Fruit fly (Drosophila melanogaster) whole organism, prepupa: ENCODE measurements around the gene CG33995.

Experiments
- Blimp-1 ChIP-seq: fragments of 200-800 bp; sonication (Bioruptor generic); optimal IDR thresholded peaks from 3 replicates; lab custom pipeline; 2017; ENCODE audit warnings: missing biosample characterization, missing genetic modification characterization, mild to moderate bottlenecking, moderate library complexity, missing genetic modification reagents
- CG10631 ChIP-seq: fragments of 200-800 bp; sonication (Bioruptor generic); optimal IDR thresholded peaks from 2 replicates; lab custom pipeline; 2016; ENCODE audit warnings: missing biosample characterization, missing genetic modification characterization
- CG10669 ChIP-seq: fragments of 200-800 bp; sonication (Bioruptor generic); optimal IDR thresholded peaks from 3 replicates; lab custom pipeline; 2018; ENCODE audit warnings: missing biosample characterization, mild to moderate bottlenecking, missing genetic modification characterization, moderate library complexity
- CG11294 ChIP-seq: fragments of 200-800 bp; sonication (Bioruptor generic); IDR thresholded peaks from 2 replicates; pipeline ENCODE4 v1.3.6; 2022; ENCODE audit warnings: missing biosample characterization, missing genetic modification characterization
- CG11762 ChIP-seq: fragments of 200-800 bp; sonication (Bioruptor generic); optimal IDR thresholded peaks from 3 replicates; lab custom pipeline; 2016; ENCODE audit warnings: missing biosample characterization, missing genetic modification characterization; ENCODE audit not compliant: insufficient read depth
- CG11902 ChIP-seq: fragments of 200-800 bp; sonication (Bioruptor generic); optimal IDR thresholded peaks from 3 replicates; lab custom pipeline; 2016; ENCODE audit warnings: missing biosample characterization, missing genetic modification characterization
- CG15336 ChIP-seq: fragments of 200-800 bp; sonication (Bioruptor generic); IDR thresholded peaks from 2 replicates; pipeline ENCODE4 v1.3.6; 2022; ENCODE audit warnings: missing biosample characterization, missing genetic modification characterization
- CG1621 ChIP-seq: fragments of 200-800 bp; sonication (Bioruptor generic); optimal IDR thresholded peaks from 3 replicates; lab custom pipeline; 2018; ENCODE audit warnings: missing biosample characterization, mild to moderate bottlenecking, missing genetic modification characterization
- CG16779 ChIP-seq: fragments of 200-800 bp; sonication (Bioruptor generic); optimal IDR thresholded peaks from 3 replicates; lab custom pipeline; 2017; ENCODE audit warnings: missing biosample characterization, mild to moderate bottlenecking, missing genetic modification characterization
- CG3032 ChIP-seq: fragments of 200-800 bp; optimal IDR thresholded peaks from 2 replicates; lab custom pipeline; 2019; ENCODE audit warnings: missing biosample characterization, mild to moderate bottlenecking, missing genetic modification characterization, moderate library complexity
- CG31627 ChIP-seq: fragments of 200-800 bp; sonication (Bioruptor generic); optimal IDR thresholded peaks from 3 replicates; lab custom pipeline; 2016; ENCODE audit warnings: missing biosample characterization, missing genetic modification characterization
- CG32006 ChIP-seq: fragments of 200-800 bp; sonication (Bioruptor generic); optimal IDR thresholded peaks from 3 replicates; lab custom pipeline; 2017; ENCODE audit warnings: missing biosample characterization, mild to moderate bottlenecking, missing genetic modification characterization
- CG3919 ChIP-seq: fragments of 200-800 bp; sonication (Bioruptor generic); optimal IDR thresholded peaks from 3 replicates; lab custom pipeline; 2016; ENCODE audit warnings: missing biosample characterization, missing genetic modification characterization
- CG6163 ChIP-seq: fragments of 200-800 bp; sonication (Bioruptor generic); IDR thresholded peaks from 3 replicates; pipeline ENCODE4 v1.3.6; 2022; ENCODE audit warnings: missing biosample characterization, missing genetic modification characterization
- CG6276 ChIP-seq: fragments of 200-800 bp; sonication (Bioruptor generic); optimal IDR thresholded peaks from 2 replicates; lab custom pipeline; 2017; ENCODE audit warnings: missing biosample characterization, mild to moderate bottlenecking, missing genetic modification characterization
- CG6792 ChIP-seq: fragments of 200-800 bp; sonication (Bioruptor generic); optimal IDR thresholded peaks from 3 replicates; lab custom pipeline; 2016; ENCODE audit warnings: missing biosample characterization, missing genetic modification characterization
- CG6854 ChIP-seq: fragments of 200-800 bp; sonication (Bioruptor generic); optimal IDR thresholded peaks from 2 replicates; lab custom pipeline; 2017; ENCODE audit warnings: missing biosample characterization, mild to moderate bottlenecking, missing genetic modification characterization
- CG7368 ChIP-seq: fragments of 200-800 bp; sonication (Bioruptor generic); optimal IDR thresholded peaks from 3 replicates; lab custom pipeline; 2016; ENCODE audit warnings: missing biosample characterization, missing genetic modification characterization
- CG8119 ChIP-seq: fragments of 200-800 bp; sonication (Bioruptor generic); IDR thresholded peaks from 3 replicates; pipeline ENCODE4 v1.3.6; 2022; ENCODE audit warnings: missing biosample characterization, missing genetic modification characterization
- Eip78C ChIP-seq: fragments of 200-800 bp; sonication (Bioruptor generic); peaks from one replicate; lab custom pipeline; 2016; ENCODE audit warnings: missing biosample characterization, missing genetic modification characterization
- Ets96B ChIP-seq: fragments of 200-800 bp; optimal IDR thresholded peaks from 2 replicates; lab custom pipeline; 2019; ENCODE audit warnings: missing biosample characterization, mild to moderate bottlenecking, missing genetic modification characterization, moderate library complexity
- Hr38 ChIP-seq: sonication (Bioruptor generic); optimal IDR thresholded peaks from 2 replicates; lab custom pipeline; 2016; ENCODE audit warnings: missing biosample characterization, missing genetic modification characterization
- Hr4 ChIP-seq: fragments of 200-800 bp; sonication (Bioruptor generic); optimal IDR thresholded peaks from 3 replicates; lab custom pipeline; 2016; ENCODE audit warnings: missing biosample characterization, missing genetic modification characterization
- Met ChIP-seq: fragments of 200-800 bp; sonication (Bioruptor generic); optimal IDR thresholded peaks from 3 replicates; lab custom pipeline; 2016; ENCODE audit warnings: missing biosample characterization, missing genetic modification characterization
- OdsH ChIP-seq: fragments of 200-800 bp; sonication (Bioruptor generic); optimal IDR thresholded peaks from 3 replicates; lab custom pipeline; 2016; ENCODE audit warnings: missing biosample characterization, missing genetic modification characterization
- Smox ChIP-seq: fragments of 200-800 bp; sonication (Bioruptor generic); optimal IDR thresholded peaks from 3 replicates; lab custom pipeline; 2016; ENCODE audit warnings: missing biosample characterization, missing genetic modification characterization
- Sox102F ChIP-seq: fragments of 200-800 bp; sonication (Bioruptor generic); optimal IDR thresholded peaks from 2 replicates; lab custom pipeline; 2016; ENCODE audit warnings: missing biosample characterization, mild to moderate bottlenecking, missing genetic modification characterization
- Sox14 ChIP-seq: fragments of 200-800 bp; sonication (Bioruptor generic); optimal IDR thresholded peaks from 3 replicates; lab custom pipeline; 2016; ENCODE audit warnings: missing biosample characterization, missing genetic modification characterization
- Sox15 ChIP-seq: fragments of 200-800 bp; sonication (Bioruptor generic); optimal IDR thresholded peaks from 3 replicates; lab custom pipeline; 2016; ENCODE audit warnings: missing biosample characterization, missing genetic modification characterization
- cyc ChIP-seq: fragments of 200-800 bp; sonication (Bioruptor generic); optimal IDR thresholded peaks from 3 replicates; lab custom pipeline; 2016; ENCODE audit warnings: missing biosample characterization, missing genetic modification characterization
- dac ChIP-seq: fragments of 200-800 bp; sonication (Bioruptor generic); optimal IDR thresholded peaks from 2 replicates; lab custom pipeline; 2017; ENCODE audit warnings: missing biosample characterization, mild to moderate bottlenecking, missing genetic modification characterization
- dsx ChIP-seq: fragments of 200-800 bp; optimal IDR thresholded peaks from 3 replicates; lab custom pipeline; 2019; ENCODE audit warnings: missing biosample characterization, mild to moderate bottlenecking, missing genetic modification characterization, moderate library complexity; ENCODE audit not compliant: poor library complexity, severe bottlenecking
- eg ChIP-seq: fragments of 200-800 bp; sonication (Bioruptor generic); IDR thresholded peaks from 3 replicates; pipeline ENCODE4 v1.3.6; 2022; ENCODE audit warnings: missing biosample characterization, missing genetic modification characterization
- esn ChIP-seq: fragments of 200-800 bp; sonication (Bioruptor generic); optimal IDR thresholded peaks from 2 replicates; lab custom pipeline; 2016; ENCODE audit warnings: missing biosample characterization, mild to moderate bottlenecking, missing genetic modification characterization, moderate library complexity
- fkh ChIP-seq: fragments of 200-800 bp; sonication (Bioruptor generic); optimal IDR thresholded peaks from 3 replicates; lab custom pipeline; 2017; ENCODE audit warnings: missing biosample characterization, mild to moderate bottlenecking, missing genetic modification characterization, moderate library complexity
- lz ChIP-seq: fragments of 200-800 bp; sonication (Bioruptor generic); optimal IDR thresholded peaks from 3 replicates; lab custom pipeline; 2016; ENCODE audit warnings: missing biosample characterization, missing genetic modification characterization
- net ChIP-seq: fragments of 200-800 bp; sonication (Bioruptor generic); optimal IDR thresholded peaks from 3 replicates; lab custom pipeline; 2016; ENCODE audit warnings: missing biosample characterization, missing genetic modification characterization
- pdm3 ChIP-seq: fragments of 200-800 bp; sonication (Bioruptor generic); optimal IDR thresholded peaks from 3 replicates; lab custom pipeline; 2016; ENCODE audit warnings: missing biosample characterization, missing genetic modification characterization
- ss ChIP-seq, 2 experiments: fragments of 200-800 bp; sonication (Bioruptor generic); optimal IDR thresholded peaks; 2 replicates in 1 of 2; 3 replicates in 1 of 2; lab custom pipeline; 2017 to 2018; ENCODE audit warnings: mild to moderate bottlenecking in 2 of 2, missing biosample characterization in 2 of 2, missing genetic modification characterization in 2 of 2, moderate library complexity in 1 of 2
- svp ChIP-seq: fragments of 200-800 bp; sonication (Bioruptor generic); peaks from one replicate; lab custom pipeline; 2016; ENCODE audit warnings: missing biosample characterization, missing genetic modification characterization
- topi ChIP-seq: fragments of 200-800 bp; sonication (Bioruptor generic); optimal IDR thresholded peaks from 3 replicates; lab custom pipeline; 2016; ENCODE audit warnings: missing biosample characterization, missing genetic modification characterization
- vri ChIP-seq: fragments of 200-800 bp; sonication (Bioruptor generic); optimal IDR thresholded peaks from 3 replicates; lab custom pipeline; 2016; ENCODE audit warnings: missing biosample characterization, mild to moderate bottlenecking, missing genetic modification characterization

Gene CG33995

DNA sequence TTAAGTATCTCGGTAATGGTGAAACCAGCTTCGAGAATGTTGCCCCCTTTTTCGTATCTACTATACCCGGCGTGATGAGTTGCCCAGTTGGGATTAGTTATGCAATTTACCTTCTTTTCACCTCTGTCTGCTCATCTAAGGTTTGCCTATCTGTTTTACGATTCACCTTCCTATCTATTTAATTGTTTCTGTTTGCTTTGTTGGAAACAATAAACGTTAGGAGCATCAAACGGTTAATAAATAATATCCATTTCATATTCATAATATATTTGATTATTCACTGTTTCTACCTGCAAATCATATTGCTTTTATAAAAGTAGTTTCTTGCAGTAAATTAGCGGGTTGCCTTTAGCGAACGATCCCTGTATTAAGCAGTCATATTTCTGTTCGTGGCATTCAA, 35.8 kb upstream of the CG33995 start:
- TF ChIP-seq CG6854 (no peak), CG32006 (GFP tag; lab: Kevin White, UChicago) (peak; percentile 7), lz (no peak), vri (GFP tag; lab: Kevin White, UChicago) (peak; percentile 52), pdm3 (GFP tag; lab: Kevin White, UChicago) (peak; percentile 24), OdsH (peak; percentile 9), dsx (GFP tag; lab: Kevin White, UChicago) (no peak), Hr38 (GFP tag; lab: Kevin White, UChicago) (no peak), Smox (GFP tag; lab: Kevin White, UChicago) (no peak), eg (GFP tag; lab: Robert Waterston, UW) (0 out of 3 replicates have a peak, but pooled peaks have one; percentile 11), svp (no peak), CG31627 (GFP tag; lab: Kevin White, UChicago) (no peak), net (no peak), CG3919 (GFP tag; lab: Kevin White, UChicago) (peak; percentile 16), CG11762 (no peak), CG6276 (no peak), CG11902 (GFP tag; lab: Kevin White, UChicago) (no peak), cyc (no peak), CG10631 (GFP tag; lab: Kevin White, UChicago) (no peak), Sox15 (GFP tag; lab: Kevin White, UChicago) (no peak), CG15336 (GFP tag; lab: Robert Waterston, UW) (0 out of 2 replicates have a peak, but pooled peaks have one; percentile 15), CG6163 (peak; percentile 20; the same call in 1 of the 3 replicates), Eip78C (GFP tag; lab: Kevin White, UChicago) (peak; percentile 69), esn (GFP tag; lab: Kevin White, UChicago) (peak; percentile 9), fkh (GFP tag; lab: Kevin White, UChicago) (peak; percentile 8)

- peak; percentile 17 for TF ChIP-seq CG3032
- TF ChIP-seq CG32006 (GFP tag; lab: Kevin White, UChicago) = no peak
- peak; percentile 4 for TF ChIP-seq dsx (GFP tag; lab: Kevin White, UChicago)
- peak; percentile 1 for TF ChIP-seq CG16779 (tag; lab: Kevin White, UChicago)
- no peak for TF ChIP-seq OdsH
- no peak for TF ChIP-seq Hr4
- no peak for TF ChIP-seq CG6792 (GFP tag; lab: Kevin White, UChicago)
- peak; percentile 30 for TF ChIP-seq vri (GFP tag; lab: Kevin White, UChicago)
- TF ChIP-seq CG15336 (GFP tag; lab: Robert Waterston, UW) = 0 out of 2 replicates have a peak, but pooled peaks have one; percentile 14
- peak; percentile 23 for TF ChIP-seq Sox14 (GFP tag; lab: Kevin White, UChicago)
- no peak for TF ChIP-seq CG10631 (GFP tag; lab: Kevin White, UChicago)
- no peak for TF ChIP-seq Met (GFP tag; lab: Kevin White, UChicago)
- peak; percentile 35 for TF ChIP-seq lz
- peak; percentile 54 for TF ChIP-seq CG6854
- peak; percentile 2 for TF ChIP-seq CG1621 (tag; lab: Kevin White, UChicago)
- peak; percentile 54 for TF ChIP-seq esn (GFP tag; lab: Kevin White, UChicago)
- TF ChIP-seq CG11294 (GFP tag; lab: Robert Waterston, UW) = no peak
- no peak for TF ChIP-seq CG11902 (GFP tag; lab: Kevin White, UChicago)
- TF ChIP-seq Sox102F (GFP tag; lab: Kevin White, UChicago) = no peak
- no peak for TF ChIP-seq CG6163
- no peak for TF ChIP-seq dac (GFP tag; lab: Kevin White, UChicago)
- TF ChIP-seq CG3919 (GFP tag; lab: Kevin White, UChicago) = peak; percentile 21
- TF ChIP-seq pdm3 (GFP tag; lab: Kevin White, UChicago) = no peak
- TF ChIP-seq Eip78C (GFP tag; lab: Kevin White, UChicago) = peak; percentile 79
- TF ChIP-seq ss (GFP tag; optimal IDR thresholded peaks at IDR 0.05; lab: Kevin White, UChicago) = peak in 1 of 2 experiments; percentile 42
- no peak for TF ChIP-seq CG7368 (GFP tag; lab: Kevin White, UChicago)
- TF ChIP-seq CG10669 (GFP tag; lab: Kevin White, UChicago) = no peak
- no peak for TF ChIP-seq Ets96B (tag; lab: Kevin White, UChicago)
- TF ChIP-seq topi (GFP tag; lab: Kevin White, UChicago) = peak; percentile 12
- no peak for TF ChIP-seq CG8119
- no peak for TF ChIP-seq Blimp-1
Measured at dm6 chr2L:5009306-5010030, 33.6 kb upstream of the CG33995 start, which contains the start of gene Rtnl1. Rtnl1 (minus strand) TSS chr2L:5009720.
